Worm (Caenorhabditis elegans): ENCODE results near the gene C27C12.4.

The C27C12.4 gene

DNA sequence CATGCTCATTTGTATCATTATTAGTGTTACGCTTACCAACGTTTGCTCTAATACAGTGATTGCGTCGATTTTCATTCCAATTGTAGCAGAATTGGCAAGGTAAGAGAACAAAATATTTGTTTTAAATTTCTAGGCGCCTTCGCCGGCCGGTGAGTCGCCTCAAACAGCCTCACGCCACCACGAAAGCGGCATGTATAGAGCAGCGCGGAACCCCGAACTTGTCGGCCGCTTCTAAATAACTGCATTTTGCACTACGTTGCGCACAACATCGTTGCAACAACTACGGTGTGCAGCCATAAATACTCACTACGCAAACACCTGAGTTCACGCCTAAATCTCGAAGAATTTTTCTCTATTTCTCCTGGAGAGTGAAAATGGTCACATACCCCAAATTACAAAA, 43.3 kb downstream of the C27C12.4 start:
- no peak for TF ChIP-seq nhr-28 (tag; optimal IDR thresholded peaks at IDR 0.05)
- no peak for TF ChIP-seq ceh-9 (tag; optimal IDR thresholded peaks at IDR 0.05)
- no peak for TF ChIP-seq fkh-2 (tag; optimal IDR thresholded peaks at IDR 0.05)
- TF ChIP-seq ama-1 (optimal IDR thresholded peaks at IDR 0.05), result no peak
- TF ChIP-seq jun-1 (tag; optimal IDR thresholded peaks at IDR 0.05), result no peak
- no peak for TF ChIP-seq nhr-77 (tag; optimal IDR thresholded peaks at IDR 0.05)
- no peak for TF ChIP-seq tbx-2 (tag; optimal IDR thresholded peaks at IDR 0.05)
- TF ChIP-seq ceh-16 (tag; optimal IDR thresholded peaks at IDR 0.05), result no peak
- no peak for TF ChIP-seq nhr-67 (tag; optimal IDR thresholded peaks at IDR 0.05)
- TF ChIP-seq mml-1 (tag; optimal IDR thresholded peaks at IDR 0.05), result no peak
- TF ChIP-seq ceh-82 (tag; optimal IDR thresholded peaks at IDR 0.05), result no peak
- TF ChIP-seq ceh-28 (tag; optimal IDR thresholded peaks at IDR 0.05), result no peak
- no peak for TF ChIP-seq nhr-11 (tag; optimal IDR thresholded peaks at IDR 0.05)
- no peak for TF ChIP-seq R02D3.7 (tag; optimal IDR thresholded peaks at IDR 0.05)
- TF ChIP-seq unc-62 (GFP tag; optimal IDR thresholded peaks at IDR 0.05), result no peak
- TF ChIP-seq aly-2 (tag; optimal IDR thresholded peaks at IDR 0.05), result no peak
- TF ChIP-seq elt-3 (tag; optimal IDR thresholded peaks at IDR 0.05), result no peak
- TF ChIP-seq nhr-43 (tag; optimal IDR thresholded peaks at IDR 0.05; ENCODE audit: poor library complexity, severe bottlenecking), result no peak

DNA sequence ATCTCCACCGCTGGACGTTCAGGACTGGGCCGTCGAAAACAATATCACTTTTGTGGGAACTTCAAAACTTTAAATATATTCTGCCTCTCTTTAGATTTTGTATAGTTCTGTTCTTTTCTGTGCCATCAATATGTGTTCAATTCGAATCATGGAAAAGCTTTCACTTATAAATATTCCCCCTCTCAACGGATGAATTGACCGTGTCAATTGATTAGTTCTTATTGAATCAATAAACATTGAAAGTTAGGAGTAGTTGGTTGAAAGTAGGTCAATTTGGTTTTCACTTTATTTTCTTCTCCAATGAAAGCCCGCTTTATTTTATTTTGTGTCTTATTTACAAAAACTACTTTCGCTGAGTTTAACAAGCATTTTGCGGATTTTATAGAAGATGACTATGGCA, 44.3 kb downstream of the C27C12.4 start, which contains the start of gene lips-8:
Gene lips-8 (plus strand): TSS at position 301 of the 400 bp plus-strand sequence.
- TF ChIP-seq fkh-2 (tag; optimal IDR thresholded peaks at IDR 0.05) (no peak), nhr-25 (tag; optimal IDR thresholded peaks at IDR 0.05) (no peak), nhr-237 (tag; optimal IDR thresholded peaks at IDR 0.05) (no peak), sea-2 (GFP tag; optimal IDR thresholded peaks at IDR 0.05) (no peak), nhr-77 (tag; optimal IDR thresholded peaks at IDR 0.05) (no peak), snpc-4 (tag; optimal IDR thresholded peaks at IDR 0.05) (no peak), pqm-1 (tag; optimal IDR thresholded peaks at IDR 0.05) (no peak)

DNA sequence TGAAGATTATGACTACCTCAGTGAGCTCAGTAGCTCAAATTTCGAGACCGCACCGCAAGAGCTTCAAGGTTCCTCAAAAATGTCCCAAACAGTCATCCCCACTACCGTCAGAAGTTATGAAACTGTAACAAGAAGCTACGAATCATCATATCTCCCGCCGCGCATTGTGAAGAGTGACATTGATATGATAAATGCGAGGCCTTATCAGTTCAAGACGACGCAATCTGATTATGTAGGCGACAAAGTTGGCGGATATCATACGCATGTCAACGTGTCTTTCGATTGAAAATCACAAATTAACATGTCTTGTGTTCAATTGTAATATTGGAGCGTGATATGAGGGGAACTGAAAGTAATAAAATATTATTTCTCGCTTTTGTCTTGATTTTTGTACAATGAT, 46.6 kb downstream of the C27C12.4 start:
- TF ChIP-seq nhr-237 (tag; optimal IDR thresholded peaks at IDR 0.05), result no peak
- TF ChIP-seq egl-5 (tag; optimal IDR thresholded peaks at IDR 0.05), result no peak
- TF ChIP-seq tbx-2 (tag; optimal IDR thresholded peaks at IDR 0.05), result no peak
- peak in 2 of 3 experiments; percentile 26 to 27 for TF ChIP-seq elt-3 (tag; optimal IDR thresholded peaks at IDR 0.05)
- TF ChIP-seq pha-4 (tag; optimal IDR thresholded peaks at IDR 0.05), result no peak
- no peak for TF ChIP-seq ceh-16 (tag; optimal IDR thresholded peaks at IDR 0.05)
- no peak for TF ChIP-seq nfya-1 (tag; optimal IDR thresholded peaks at IDR 0.05; ENCODE audit: insufficient read depth)
- TF ChIP-seq ama-1 (optimal IDR thresholded peaks at IDR 0.05), result no peak
- TF ChIP-seq nhr-25 (tag; optimal IDR thresholded peaks at IDR 0.05), result peak; percentile 47
- no peak for TF ChIP-seq nhr-12 (tag; optimal IDR thresholded peaks at IDR 0.05)
- TF ChIP-seq hmg-11 (tag; optimal IDR thresholded peaks at IDR 0.05), result no peak
- TF ChIP-seq nhr-43 (tag; optimal IDR thresholded peaks at IDR 0.05; ENCODE audit: poor library complexity, severe bottlenecking), result peak; percentile 0
- TF ChIP-seq fos-1 (tag; optimal IDR thresholded peaks at IDR 0.05), result no peak
- no peak for TF ChIP-seq nhr-76 (tag; optimal IDR thresholded peaks at IDR 0.05)

DNA sequence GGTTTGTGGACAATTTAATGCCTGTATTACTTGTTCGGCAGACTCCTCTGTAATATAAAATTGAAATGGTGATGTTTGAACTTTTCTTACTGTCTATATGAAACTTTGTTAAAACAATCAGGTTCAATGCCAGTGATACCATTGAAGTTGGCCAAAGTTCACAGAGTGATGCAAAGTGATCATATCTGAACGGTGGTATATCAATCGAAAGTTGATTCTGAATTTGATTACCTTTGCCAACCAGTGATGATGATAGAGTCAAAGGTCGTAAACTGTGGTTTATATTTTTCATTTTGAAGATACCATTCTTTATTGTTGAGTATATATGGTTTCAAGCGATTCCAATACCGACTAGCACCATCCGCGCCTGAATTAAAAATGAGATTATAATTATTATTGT, 49.5 kb downstream of the C27C12.4 start:
- TF ChIP-seq fkh-2 (tag; optimal IDR thresholded peaks at IDR 0.05), result no peak
- peak in 2 of 3 experiments; percentile 54 to 67 for TF ChIP-seq elt-3 (tag; optimal IDR thresholded peaks at IDR 0.05)

DNA sequence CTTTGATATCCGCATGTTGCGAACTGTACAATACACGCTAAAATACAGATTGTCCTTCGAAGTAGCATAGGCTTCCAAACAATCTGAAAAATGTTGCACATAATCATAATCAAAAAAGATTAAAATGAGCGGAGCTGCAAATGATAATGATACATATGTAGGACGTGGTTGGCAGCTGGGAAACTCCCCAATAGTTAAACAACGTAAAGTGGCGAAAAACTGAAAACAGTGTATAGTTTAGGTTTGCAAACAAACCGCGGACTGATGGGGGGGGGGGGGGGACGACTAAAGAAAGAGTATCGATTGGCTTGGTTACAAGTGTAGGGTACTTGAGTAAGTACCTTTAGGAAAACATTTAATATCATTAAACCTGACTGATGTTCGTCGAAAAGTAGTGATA, 51.3 kb downstream of the C27C12.4 start, which contains the start of gene hex-5:
Gene hex-5 (minus strand): TSS at position 101 of the 400 bp plus-strand sequence.
- TF ChIP-seq eor-1 (tag; optimal IDR thresholded peaks at IDR 0.05) (no peak), nhr-76 (tag; optimal IDR thresholded peaks at IDR 0.05) (no peak), lin-39 (tag; optimal IDR thresholded peaks at IDR 0.05) (no peak), ZK546.5 (tag; optimal IDR thresholded peaks at IDR 0.05) (no peak), elt-2 (tag; optimal IDR thresholded peaks at IDR 0.05) (no peak), nfya-1 (tag; optimal IDR thresholded peaks at IDR 0.05; ENCODE audit: insufficient read depth) (no peak), jun-1 (tag; optimal IDR thresholded peaks at IDR 0.05) (no peak), nhr-12 (tag; optimal IDR thresholded peaks at IDR 0.05) (no peak), pqm-1 (tag; optimal IDR thresholded peaks at IDR 0.05) (no peak), elt-3 (tag; optimal IDR thresholded peaks at IDR 0.05) (no peak), mdl-1 (tag; optimal IDR thresholded peaks at IDR 0.05) (no peak), fos-1 (tag; optimal IDR thresholded peaks at IDR 0.05) (no peak), ceh-28 (tag; optimal IDR thresholded peaks at IDR 0.05) (no peak), nhr-11 (tag; optimal IDR thresholded peaks at IDR 0.05) (no peak)
